Worm (Caenorhabditis elegans) whole organism, midembryonic: ENCODE measurements around the gene Y47A7.2.

ENCODE experiments used
- T22C8.4 ChIP-seq: fragments of 200-800 bp; sonication (Bioruptor generic); IDR thresholded peaks from 2 replicates; pipeline ENCODE4 v1.3.6; 2022; ENCODE audit warnings: missing genetic modification characterization, missing compliant biosample characterization
- cog-1 ChIP-seq: sonication (generic microtip); optimal IDR thresholded peaks from 2 replicates; lab custom pipeline; 2016; ENCODE audit warnings: missing genetic modification characterization, missing compliant biosample characterization
- flt-1 ChIP-seq: fragments of 200-800 bp; sonication (Bioruptor generic); IDR thresholded peaks from 2 replicates; pipeline ENCODE4 v1.3.6; 2022; ENCODE audit warnings: missing genetic modification characterization, missing compliant biosample characterization
- klf-2 ChIP-seq: fragments of 200-800 bp; sonication (Bioruptor generic); conservative IDR thresholded peaks from 2 replicates; pipeline ENCODE4 v1.3.6; 2022; ENCODE audit warnings: missing genetic modification reagents, missing genetic modification characterization, missing compliant biosample characterization
- med-1 ChIP-seq: sonication (generic microtip); optimal IDR thresholded peaks from 2 replicates; lab custom pipeline; 2017; ENCODE audit warnings: missing genetic modification characterization, mild to moderate bottlenecking, missing compliant biosample characterization, antibody characterized with exemption, missing genetic modification reagents; ENCODE audit not compliant: insufficient read depth
- ref-1 ChIP-seq: fragments of 200-800 bp; sonication (Bioruptor generic); conservative IDR thresholded peaks from 2 replicates; pipeline ENCODE4 v1.3.6; 2022; ENCODE audit warnings: missing genetic modification reagents, missing genetic modification characterization, missing compliant biosample characterization
- tab-1 ChIP-seq: fragments of 200-800 bp; sonication (Bioruptor generic); IDR thresholded peaks from 2 replicates; pipeline ENCODE4 v1.3.6; 2022; ENCODE audit warnings: missing genetic modification characterization, missing compliant biosample characterization
- ztf-23 ChIP-seq: fragments of 200-800 bp; sonication (Bioruptor generic); IDR thresholded peaks from 2 replicates; pipeline ENCODE4 v1.3.6; 2022; ENCODE audit warnings: missing genetic modification reagents, missing genetic modification characterization, missing compliant biosample characterization
- ztf-29 ChIP-seq: fragments of 200-800 bp; sonication (Bioruptor generic); IDR thresholded peaks from 2 replicates; pipeline ENCODE4 v1.3.6; 2022; ENCODE audit warnings: missing genetic modification reagents, missing genetic modification characterization, missing compliant biosample characterization

The Y47A7.2 gene

DNA sequence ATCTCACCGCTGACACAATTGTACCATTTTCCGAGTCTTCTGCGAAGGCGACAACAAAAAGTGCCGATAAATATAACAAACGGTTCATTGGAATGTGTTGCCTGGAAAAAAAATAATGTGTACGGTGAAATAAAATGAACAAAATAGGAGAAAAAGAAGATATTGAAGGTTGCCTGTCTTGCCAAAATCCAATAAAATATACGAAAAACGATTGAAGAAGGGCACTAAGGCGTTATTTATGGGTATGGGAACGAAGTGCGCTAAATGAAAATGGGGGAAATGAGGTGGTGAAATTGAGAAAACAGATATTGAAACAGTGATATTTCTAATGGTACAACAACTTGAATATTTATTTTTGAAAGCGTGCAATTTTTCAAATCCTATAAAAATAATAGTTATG lies at the start of gene Y47A7.2:
Gene Y47A7.2, minus strand, starts transcription at position 101 of the 400 bp plus-strand sequence.
- TF ChIP-seq med-1 (GFP tag; lab: Kevin White, UChicago), result no peak
- no peak for TF ChIP-seq ztf-29 (GFP tag; lab: Robert Waterston, UW)
- no peak for TF ChIP-seq tab-1 (GFP tag; lab: Robert Waterston, UW)
- no peak for TF ChIP-seq flt-1 (GFP tag; lab: Robert Waterston, UW)
- TF ChIP-seq klf-2 (GFP tag; lab: Robert Waterston, UW), result no peak
- TF ChIP-seq T22C8.4 (GFP tag; lab: Robert Waterston, UW), result no peak

DNA sequence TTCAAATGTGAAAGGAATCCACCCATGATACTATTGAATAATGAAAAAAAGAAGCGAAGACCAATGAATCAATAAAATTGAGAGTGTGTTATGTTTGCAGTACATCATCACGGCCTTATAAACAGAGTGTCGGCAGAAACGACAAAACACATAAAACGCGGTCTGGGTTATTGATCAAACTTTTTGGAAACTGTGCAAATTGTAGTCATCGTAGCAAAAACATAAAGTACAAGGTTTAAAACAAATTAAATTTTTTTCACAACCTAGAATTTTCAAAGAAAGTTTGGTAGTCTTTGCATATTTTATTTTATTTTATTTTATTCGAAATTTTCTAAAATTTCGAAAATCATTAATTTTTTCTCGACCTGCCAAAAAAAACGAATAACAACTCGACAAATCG lies 44.9 kb upstream of the Y47A7.2 start, which contains the start of gene cest-35.1:
Gene cest-35.1, minus strand, starts transcription at position 101 of the 400 bp plus-strand sequence.
- no peak for TF ChIP-seq T22C8.4 (GFP tag; lab: Robert Waterston, UW)
- TF ChIP-seq med-1 (GFP tag; lab: Kevin White, UChicago), result no peak
- no peak for TF ChIP-seq ref-1
- no peak for TF ChIP-seq ztf-23 (GFP tag; lab: Robert Waterston, UW)
- no peak for TF ChIP-seq klf-2 (GFP tag; lab: Robert Waterston, UW)
- TF ChIP-seq ztf-29 (GFP tag; lab: Robert Waterston, UW), result no peak
- TF ChIP-seq cog-1, result no peak
- no peak for TF ChIP-seq flt-1 (GFP tag; lab: Robert Waterston, UW)
- TF ChIP-seq tab-1 (GFP tag; lab: Robert Waterston, UW), result no peak

DNA sequence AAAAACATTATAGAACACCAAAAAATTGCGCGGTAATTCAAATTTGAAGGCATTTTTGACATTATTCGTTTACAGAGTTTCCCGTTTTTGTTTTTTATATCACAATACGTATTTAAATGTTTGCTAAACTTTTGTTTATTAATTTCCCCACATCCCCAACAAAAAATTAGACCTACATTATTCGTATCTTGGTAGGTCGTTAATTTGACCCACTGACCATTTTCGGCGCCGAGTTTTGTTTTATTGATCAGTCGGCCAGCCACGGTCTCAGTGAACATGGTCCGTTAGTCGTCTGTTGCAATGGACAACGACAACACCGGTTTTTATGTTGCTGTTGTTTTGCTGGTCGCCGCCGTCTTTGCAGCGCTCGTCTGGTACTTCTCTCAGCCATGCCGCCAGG lies 41.8 kb upstream of the Y47A7.2 start, which contains the start of gene B0238.15:
Gene B0238.15, plus strand, starts transcription at position 301 of the 400 bp plus-strand sequence.
- TF ChIP-seq tab-1 (GFP tag; lab: Robert Waterston, UW), result no peak
- no peak for TF ChIP-seq ref-1
- no peak for TF ChIP-seq ztf-23 (GFP tag; lab: Robert Waterston, UW)
- no peak for TF ChIP-seq klf-2 (GFP tag; lab: Robert Waterston, UW)
- no peak for TF ChIP-seq cog-1
- no peak for TF ChIP-seq med-1 (GFP tag; lab: Kevin White, UChicago)
- no peak for TF ChIP-seq T22C8.4 (GFP tag; lab: Robert Waterston, UW)
- TF ChIP-seq ztf-29 (GFP tag; lab: Robert Waterston, UW), result no peak
- TF ChIP-seq flt-1 (GFP tag; lab: Robert Waterston, UW), result no peak

DNA sequence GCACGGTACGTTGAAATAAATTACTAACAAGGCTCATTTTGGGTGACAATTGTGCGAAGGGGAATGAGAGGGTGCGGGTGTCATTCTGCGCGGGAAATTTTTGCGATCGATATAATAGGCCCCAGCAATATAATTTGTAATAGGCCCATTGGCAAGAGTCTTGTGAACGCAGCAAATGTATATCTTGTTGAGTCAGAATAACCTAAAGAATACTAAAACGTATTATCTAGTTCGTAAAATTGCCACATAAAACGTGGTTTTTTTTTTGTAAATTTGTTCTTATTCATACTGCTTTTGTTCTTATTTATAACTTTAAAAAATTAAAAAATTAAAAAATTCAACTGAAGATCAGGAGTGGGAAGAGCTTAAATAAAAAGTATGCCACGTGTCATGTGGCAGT lies 41.3 kb upstream of the Y47A7.2 start, which contains the start of gene C52A10.3:
Gene C52A10.3, minus strand, starts transcription at position 101 of the 400 bp plus-strand sequence.
- TF ChIP-seq ref-1 (no peak), ztf-23 (GFP tag; lab: Robert Waterston, UW) (no peak), cog-1 (no peak), flt-1 (GFP tag; lab: Robert Waterston, UW) (no peak), ztf-29 (GFP tag; lab: Robert Waterston, UW) (no peak), T22C8.4 (GFP tag; lab: Robert Waterston, UW) (no peak), klf-2 (GFP tag; lab: Robert Waterston, UW) (no peak), med-1 (GFP tag; lab: Kevin White, UChicago) (no peak), tab-1 (GFP tag; lab: Robert Waterston, UW) (no peak)

DNA sequence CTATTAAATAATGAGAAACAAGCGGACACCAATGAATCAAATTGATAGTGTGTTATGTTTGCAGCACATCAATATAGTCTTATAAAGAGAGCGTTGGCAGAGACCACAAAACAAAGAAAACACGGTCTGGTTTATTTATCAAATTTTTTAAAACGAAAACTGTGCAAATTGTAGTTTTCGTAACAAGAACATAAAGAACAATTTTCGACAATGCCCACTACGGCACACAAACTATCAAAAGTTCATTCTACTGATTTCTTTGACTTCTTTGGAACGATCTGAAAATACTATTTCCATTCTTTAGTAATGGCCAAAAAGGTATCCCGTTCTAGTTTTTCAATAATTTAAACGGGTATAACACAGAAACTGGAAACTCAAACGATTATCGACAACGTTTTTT lies 39.0 kb upstream of the Y47A7.2 start, which contains the start of gene cest-35.2:
Gene cest-35.2, minus strand, starts transcription at position 101 of the 400 bp plus-strand sequence.
- TF ChIP-seq med-1 (GFP tag; lab: Kevin White, UChicago), result no peak
- TF ChIP-seq cog-1, result no peak
- TF ChIP-seq klf-2 (GFP tag; lab: Robert Waterston, UW), result no peak
- no peak for TF ChIP-seq ztf-29 (GFP tag; lab: Robert Waterston, UW)
- TF ChIP-seq tab-1 (GFP tag; lab: Robert Waterston, UW), result no peak
- no peak for TF ChIP-seq ref-1
- TF ChIP-seq flt-1 (GFP tag; lab: Robert Waterston, UW), result no peak
- TF ChIP-seq ztf-23 (GFP tag; lab: Robert Waterston, UW), result no peak
- TF ChIP-seq T22C8.4 (GFP tag; lab: Robert Waterston, UW), result no peak

DNA sequence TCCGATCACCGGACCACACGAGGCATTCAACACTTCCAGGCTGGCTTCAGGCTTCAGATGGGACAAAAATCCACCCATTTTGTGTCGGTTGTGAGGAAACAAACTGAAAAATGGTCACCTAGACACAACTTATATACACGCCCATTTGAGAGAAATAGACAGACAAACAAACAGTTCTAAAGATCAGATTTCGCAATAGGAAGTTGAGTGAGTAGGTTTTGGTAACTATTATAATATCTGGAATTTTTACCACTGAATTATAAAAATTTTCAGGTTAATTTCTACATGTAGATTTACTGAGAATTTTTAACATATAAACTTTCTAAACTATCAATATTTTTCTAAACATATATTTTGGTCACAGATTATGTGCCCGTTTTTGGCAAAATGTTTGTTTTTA lies 35.6 kb upstream of the Y47A7.2 start, which contains the start of gene cest-32:
Gene cest-32, minus strand, starts transcription at position 115 of the 400 bp plus-strand sequence.
- TF ChIP-seq ztf-29 (GFP tag; lab: Robert Waterston, UW) (no peak), tab-1 (GFP tag; lab: Robert Waterston, UW) (no peak), cog-1 (no peak), T22C8.4 (GFP tag; lab: Robert Waterston, UW) (no peak), med-1 (GFP tag; lab: Kevin White, UChicago) (no peak), ztf-23 (GFP tag; lab: Robert Waterston, UW) (no peak), klf-2 (GFP tag; lab: Robert Waterston, UW) (no peak)

DNA sequence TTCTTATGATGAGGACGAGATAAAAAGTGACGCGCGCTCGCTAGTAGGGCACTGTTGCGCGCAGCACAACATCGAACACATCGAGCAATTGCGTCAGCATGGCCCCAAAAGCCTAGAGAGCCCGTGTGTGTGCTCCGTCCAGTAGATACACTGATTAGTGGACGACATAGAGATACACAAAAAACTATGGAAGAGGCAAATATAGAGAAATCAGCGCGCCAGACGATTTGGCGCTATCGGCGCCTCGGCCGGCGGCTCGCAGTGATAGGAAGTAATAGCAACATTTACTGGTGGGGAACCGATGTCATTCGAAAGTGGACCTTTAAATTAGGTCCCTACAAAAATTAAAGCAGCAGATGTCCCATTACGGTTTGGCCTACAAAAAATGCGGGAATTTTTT lies 30.4 kb upstream of the Y47A7.2 start:
- TF ChIP-seq T22C8.4 (GFP tag; lab: Robert Waterston, UW) (no peak), ztf-29 (GFP tag; lab: Robert Waterston, UW) (no peak), med-1 (GFP tag; lab: Kevin White, UChicago) (no peak), ztf-23 (GFP tag; lab: Robert Waterston, UW) (no peak), cog-1 (no peak), ref-1 (no peak), klf-2 (GFP tag; lab: Robert Waterston, UW) (no peak), flt-1 (GFP tag; lab: Robert Waterston, UW) (no peak), tab-1 (GFP tag; lab: Robert Waterston, UW) (no peak)

DNA sequence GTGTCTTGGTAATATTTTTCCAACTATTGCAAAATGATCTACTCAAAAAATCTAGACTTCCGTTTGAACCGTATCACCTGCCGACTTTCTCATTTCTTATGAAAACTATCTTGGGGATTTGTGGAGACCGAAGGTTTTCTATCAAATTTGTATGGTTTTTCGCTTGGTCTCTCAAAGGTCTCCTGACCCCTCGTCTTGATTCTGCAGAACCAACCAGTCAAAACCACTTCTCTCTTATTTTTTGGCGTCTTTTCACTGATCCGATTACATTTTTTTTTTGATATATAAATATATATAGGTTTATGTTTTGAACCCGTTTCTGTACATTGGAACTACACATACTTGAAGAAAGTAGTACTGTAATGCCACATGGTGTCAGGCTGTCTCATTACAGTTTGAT lies 27.5 kb upstream of the Y47A7.2 start:
- TF ChIP-seq T22C8.4 (GFP tag; lab: Robert Waterston, UW), result no peak
- TF ChIP-seq klf-2 (GFP tag; lab: Robert Waterston, UW), result no peak
- TF ChIP-seq med-1 (GFP tag; lab: Kevin White, UChicago), result no peak
- TF ChIP-seq ref-1, result no peak
- TF ChIP-seq tab-1 (GFP tag; lab: Robert Waterston, UW), result no peak
- no peak for TF ChIP-seq ztf-23 (GFP tag; lab: Robert Waterston, UW)
- no peak for TF ChIP-seq ztf-29 (GFP tag; lab: Robert Waterston, UW)
- no peak for TF ChIP-seq flt-1 (GFP tag; lab: Robert Waterston, UW)
- no peak for TF ChIP-seq cog-1

DNA sequence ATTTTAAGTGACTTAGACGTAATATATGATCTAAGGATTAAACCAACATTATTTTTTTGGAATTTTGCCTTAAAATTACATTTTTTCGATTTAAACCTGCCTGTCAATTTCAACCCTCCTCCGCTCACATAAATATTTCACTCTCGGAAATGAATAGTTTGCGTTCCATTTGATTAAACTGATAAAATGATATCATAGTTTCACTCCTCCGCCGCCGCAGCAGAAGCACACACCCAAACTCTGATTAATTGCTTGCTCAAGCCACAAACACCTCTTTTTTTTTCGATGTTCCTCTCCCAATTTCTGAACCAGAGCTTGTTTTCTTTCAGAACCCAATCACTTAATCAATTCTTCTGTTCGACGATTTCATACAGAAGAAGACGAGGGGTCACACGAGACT lies 24.9 kb upstream of the Y47A7.2 start, which contains the start of gene Y49G5B.1:
Gene Y49G5B.1, plus strand, starts transcription at position 324 of the 400 bp plus-strand sequence.
- TF ChIP-seq T22C8.4 (GFP tag; lab: Robert Waterston, UW) (no peak), tab-1 (GFP tag; lab: Robert Waterston, UW) (no peak), ztf-23 (GFP tag; lab: Robert Waterston, UW) (no peak), med-1 (GFP tag; lab: Kevin White, UChicago) (no peak), klf-2 (GFP tag; lab: Robert Waterston, UW) (no peak)
